Worm (Caenorhabditis elegans): Measurements from ENCODE around the gene fos-1.

fos-1 gene

DNA sequence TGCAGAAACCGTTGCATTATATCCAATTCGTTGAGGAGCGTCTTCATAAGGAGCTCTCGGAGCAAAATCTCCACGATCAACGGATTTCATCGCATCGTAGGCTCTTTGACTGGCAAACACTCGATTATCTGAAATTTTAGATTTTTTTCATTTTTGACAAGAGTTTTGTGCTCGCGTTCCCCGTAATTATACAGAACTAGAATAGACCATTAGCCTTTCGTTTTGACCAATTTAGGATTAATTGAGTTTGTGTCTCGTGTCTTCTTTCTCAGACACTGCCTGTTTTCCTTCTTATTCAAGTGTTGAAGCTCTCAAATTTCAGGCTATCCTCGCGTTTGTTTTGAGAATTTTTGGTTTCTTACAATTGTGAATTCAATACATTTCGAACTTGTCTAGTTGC, 40.3 kb upstream of the fos-1 start:
- TF ChIP-seq nhr-10 (tag; optimal IDR thresholded peaks at IDR 0.05) (no peak), blmp-1 (tag; optimal IDR thresholded peaks at IDR 0.05; ENCODE audit: insufficient read depth) (no peak), gmeb-1 (tag; optimal IDR thresholded peaks at IDR 0.05) (no peak), lin-11 (tag; optimal IDR thresholded peaks at IDR 0.05) (no peak), dmd-4 (tag; optimal IDR thresholded peaks at IDR 0.05) (no peak), R02D3.7 (tag; optimal IDR thresholded peaks at IDR 0.05) (no peak), C34F6.9 (tag; optimal IDR thresholded peaks at IDR 0.05) (no peak), fos-1 (tag; optimal IDR thresholded peaks at IDR 0.05) (no peak)

DNA sequence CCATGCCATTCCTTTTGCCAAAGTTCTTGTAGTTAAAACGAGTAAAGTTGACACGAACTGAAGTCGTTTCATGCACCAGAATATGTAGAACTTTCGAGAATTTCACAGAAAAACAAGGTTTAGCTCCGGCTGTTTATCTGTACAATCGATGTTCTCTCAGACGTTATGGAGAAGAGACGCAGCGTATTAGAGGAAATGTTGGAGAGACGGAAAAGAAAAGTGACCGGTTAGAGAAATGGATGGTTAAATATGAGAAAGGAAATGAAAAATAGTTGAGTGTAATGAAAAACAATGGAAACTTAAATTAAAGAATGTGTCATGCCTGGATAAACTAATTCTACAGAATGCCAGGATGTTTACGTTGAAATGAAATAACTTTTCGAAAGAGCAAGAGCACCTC, 39.7 kb upstream of the fos-1 start, which contains the start of gene pcm-1:
Gene pcm-1 (minus strand): TSS at position 187 of the 400 bp plus-strand sequence.
- no peak for TF ChIP-seq nhr-11 (tag; optimal IDR thresholded peaks at IDR 0.05)
- TF ChIP-seq unc-55 (GFP tag; optimal IDR thresholded peaks at IDR 0.05): peak; percentile 58
- no peak for TF ChIP-seq peb-1 (tag; optimal IDR thresholded peaks at IDR 0.05)
- TF ChIP-seq lin-11 (tag; optimal IDR thresholded peaks at IDR 0.05): no peak
- TF ChIP-seq elt-3 (tag; optimal IDR thresholded peaks at IDR 0.05): no peak
- TF ChIP-seq C34F6.9 (tag; optimal IDR thresholded peaks at IDR 0.05): peak; percentile 68
- no peak for TF ChIP-seq nhr-21 (tag; optimal IDR thresholded peaks at IDR 0.05)
- no peak for TF ChIP-seq blmp-1 (tag; optimal IDR thresholded peaks at IDR 0.05; ENCODE audit: insufficient read depth)
- TF ChIP-seq F13H6.1 (tag; optimal IDR thresholded peaks at IDR 0.05): peak; percentile 66
- no peak for TF ChIP-seq unc-62 (GFP tag; optimal IDR thresholded peaks at IDR 0.05)
- TF ChIP-seq nhr-129 (tag; optimal IDR thresholded peaks at IDR 0.05): peak; percentile 59
- no peak for TF ChIP-seq R02D3.7 (tag; optimal IDR thresholded peaks at IDR 0.05)
- TF ChIP-seq Y55F3AM.14 (GFP tag; optimal IDR thresholded peaks at IDR 0.05): no peak
- no peak for TF ChIP-seq dmd-4 (tag; optimal IDR thresholded peaks at IDR 0.05)
- no peak for TF ChIP-seq ztf-1 (GFP tag; conservative IDR thresholded peaks at IDR 0.05)
- peak; percentile 31 for TF ChIP-seq gmeb-1 (tag; optimal IDR thresholded peaks at IDR 0.05)
- no peak for TF ChIP-seq elt-1 (tag; optimal IDR thresholded peaks at IDR 0.05)
- peak; percentile 69 for TF ChIP-seq ama-1 (optimal IDR thresholded peaks at IDR 0.05)
- TF ChIP-seq ZK546.5 (tag; optimal IDR thresholded peaks at IDR 0.05): no peak
- TF ChIP-seq crh-2 (tag; optimal IDR thresholded peaks at IDR 0.05): peak; percentile 44
- TF ChIP-seq ztf-4 (tag; optimal IDR thresholded peaks at IDR 0.05): no peak
- TF ChIP-seq aly-2 (tag; optimal IDR thresholded peaks at IDR 0.05): no peak
- TF ChIP-seq sem-4 (tag; optimal IDR thresholded peaks at IDR 0.05): no peak
- peak in 1 of 2 experiments; percentile 58 for TF ChIP-seq lsy-2 (tag; optimal IDR thresholded peaks at IDR 0.05)
- peak; percentile 20 for TF ChIP-seq sma-9 (GFP tag; optimal IDR thresholded peaks at IDR 0.05)
- no peak for TF ChIP-seq sma-9 (tag; optimal IDR thresholded peaks at IDR 0.05)

DNA sequence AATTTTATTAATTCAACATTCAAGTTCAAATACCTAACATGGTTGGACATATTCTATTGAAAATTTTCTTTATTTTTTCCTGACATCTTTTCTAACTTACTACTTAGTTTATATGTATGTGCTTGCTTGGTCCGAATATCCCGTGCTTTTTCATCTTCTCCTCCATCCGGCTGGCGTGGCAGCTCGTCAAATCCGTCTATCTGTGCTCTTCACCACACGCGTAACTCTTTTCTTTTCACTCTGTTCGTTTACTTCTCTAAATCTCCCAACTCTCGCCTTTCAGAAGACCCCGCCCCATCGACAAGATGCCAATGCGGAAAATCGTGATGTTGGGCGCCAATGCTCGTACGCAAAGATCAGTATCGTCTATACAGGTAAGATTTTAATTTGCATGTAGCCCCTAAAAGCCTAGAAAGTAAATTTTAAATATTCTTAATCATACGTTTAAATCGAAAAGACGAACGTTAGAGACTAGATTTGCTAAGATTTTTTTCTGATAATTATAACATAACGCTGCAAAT, 38.7 kb upstream of the fos-1 start:
- TF ChIP-seq mbf-1 (tag; optimal IDR thresholded peaks at IDR 0.05): no peak
- TF ChIP-seq aly-2 (tag; optimal IDR thresholded peaks at IDR 0.05): no peak
- peak; percentile 52 for TF ChIP-seq crh-2 (tag; optimal IDR thresholded peaks at IDR 0.05)
- peak; percentile 21 for TF ChIP-seq zag-1 (tag; optimal IDR thresholded peaks at IDR 0.05)
- no peak for TF ChIP-seq lin-39 (tag; optimal IDR thresholded peaks at IDR 0.05)
- peak; percentile 58 for TF ChIP-seq C34F6.9 (tag; optimal IDR thresholded peaks at IDR 0.05)
- peak; percentile 13 for TF ChIP-seq F13H6.1 (tag; optimal IDR thresholded peaks at IDR 0.05)
- TF ChIP-seq lsy-2 (tag; optimal IDR thresholded peaks at IDR 0.05): peak in 1 of 2 experiments; percentile 21
- TF ChIP-seq blmp-1 (tag; optimal IDR thresholded peaks at IDR 0.05; ENCODE audit: insufficient read depth): no peak
- peak; percentile 22 for TF ChIP-seq sma-9 (GFP tag; optimal IDR thresholded peaks at IDR 0.05)
- no peak for TF ChIP-seq sma-9 (tag; optimal IDR thresholded peaks at IDR 0.05)
- TF ChIP-seq unc-55 (GFP tag; optimal IDR thresholded peaks at IDR 0.05): peak; percentile 23
- no peak for TF ChIP-seq gmeb-1 (tag; optimal IDR thresholded peaks at IDR 0.05)

DNA sequence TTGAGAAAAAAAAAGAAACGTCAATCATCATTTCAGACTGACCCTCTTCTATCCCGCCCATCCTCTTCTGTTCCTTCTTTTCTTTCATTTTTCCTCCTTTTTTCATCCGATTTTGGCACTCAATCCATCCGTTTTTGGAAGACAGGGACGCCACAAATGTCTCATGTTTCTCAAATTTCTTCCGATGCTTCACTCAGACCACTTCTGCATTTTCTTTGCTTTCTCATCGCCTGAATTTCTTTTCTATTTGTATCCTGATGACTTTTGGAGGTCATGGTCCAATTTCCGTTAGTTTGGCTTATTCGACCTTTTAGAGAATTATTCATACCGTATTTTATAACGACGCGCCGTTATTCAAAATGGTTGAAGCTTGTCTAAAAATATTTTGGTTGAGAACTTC, 30.8 kb upstream of the fos-1 start:
- TF ChIP-seq lin-13 (GFP tag; optimal IDR thresholded peaks at IDR 0.05) (no peak), sem-4 (tag; optimal IDR thresholded peaks at IDR 0.05) (no peak), blmp-1 (tag; optimal IDR thresholded peaks at IDR 0.05; ENCODE audit: insufficient read depth) (no peak), C34F6.9 (tag; optimal IDR thresholded peaks at IDR 0.05) (no peak), zag-1 (tag; optimal IDR thresholded peaks at IDR 0.05) (no peak), egl-27 (tag; optimal IDR thresholded peaks at IDR 0.05) (no peak), nhr-129 (tag; optimal IDR thresholded peaks at IDR 0.05) (no peak), nhr-21 (tag; optimal IDR thresholded peaks at IDR 0.05) (no peak), mdl-1 (tag; optimal IDR thresholded peaks at IDR 0.05) (no peak), peb-1 (tag; optimal IDR thresholded peaks at IDR 0.05) (no peak), fos-1 (tag; optimal IDR thresholded peaks at IDR 0.05) (no peak), aly-2 (tag; optimal IDR thresholded peaks at IDR 0.05) (no peak)

Measured in whole organism, L2 larva.